Fruit fly (Drosophila melanogaster) whole organism, embryonic: ENCODE results near the gene Pex7.

Experiments
- Atf-2 ChIP-seq: fragments of 200-800 bp; sonication (Bioruptor generic); optimal IDR thresholded peaks from 2 replicates; lab custom pipeline; 2016; ENCODE audit warnings: missing biosample characterization, missing genetic modification characterization
- Atf6 ChIP-seq: fragments of 200-800 bp; sonication (Bioruptor generic); IDR thresholded peaks from 2 replicates; pipeline ENCODE4 v1.3.6; 2022; ENCODE audit warnings: missing biosample characterization, missing genetic modification characterization
- BtbVII ChIP-seq: fragments of 200-800 bp; sonication (Bioruptor generic); optimal IDR thresholded peaks from 3 replicates; lab custom pipeline; 2017; ENCODE audit warnings: missing biosample characterization, mild to moderate bottlenecking, missing genetic modification characterization
- CG10147 ChIP-seq: fragments of 200-800 bp; sonication (Bioruptor generic); optimal IDR thresholded peaks from 2 replicates; lab custom pipeline; 2019; ENCODE audit warnings: missing biosample characterization, mild to moderate bottlenecking, missing genetic modification characterization, moderate library complexity
- CG11504 ChIP-seq: fragments of 200-800 bp; sonication (Bioruptor generic); optimal IDR thresholded peaks from 3 replicates; lab custom pipeline; 2019; ENCODE audit warnings: missing biosample characterization, mild to moderate bottlenecking, missing genetic modification characterization, moderate library complexity
- CG12744 ChIP-seq: fragments of 200-800 bp; sonication (Bioruptor generic); optimal IDR thresholded peaks from 2 replicates; lab custom pipeline; 2016; ENCODE audit warnings: missing biosample characterization, missing genetic modification characterization
- CG13123 ChIP-seq: fragments of 200-800 bp; sonication (Bioruptor generic); optimal IDR thresholded peaks from 2 replicates; lab custom pipeline; 2016; ENCODE audit warnings: missing biosample characterization, missing genetic modification characterization
- CG13287 ChIP-seq: fragments of 200-800 bp; sonication (Bioruptor generic); IDR thresholded peaks from 2 replicates; pipeline ENCODE4 v1.3.6; 2022; ENCODE audit warnings: missing biosample characterization, missing genetic modification characterization; ENCODE audit not compliant: partially characterized antibody
- CG13894 ChIP-seq: fragments of 200-800 bp; sonication (Bioruptor generic); optimal IDR thresholded peaks from 3 replicates; lab custom pipeline; 2018; ENCODE audit warnings: missing biosample characterization, mild to moderate bottlenecking, missing genetic modification characterization, moderate library complexity
- CG17829 ChIP-seq: fragments of 200-800 bp; optimal IDR thresholded peaks from 2 replicates; lab custom pipeline; 2019; ENCODE audit warnings: missing biosample characterization, mild to moderate bottlenecking, missing genetic modification characterization, moderate library complexity
- CG17912 ChIP-seq: fragments of 200-800 bp; sonication (Bioruptor generic); optimal IDR thresholded peaks from 2 replicates; lab custom pipeline; 2018; ENCODE audit warnings: missing biosample characterization, mild to moderate bottlenecking, missing genetic modification characterization
- CG18011 ChIP-seq: fragments of 200-800 bp; sonication (Bioruptor generic); optimal IDR thresholded peaks from 2 replicates; lab custom pipeline; 2017; ENCODE audit warnings: missing biosample characterization, missing genetic modification characterization, mild to moderate bottlenecking, moderate library complexity, missing genotype
- CG1832 ChIP-seq: fragments of 200-800 bp; sonication (Bioruptor generic); optimal IDR thresholded peaks from 2 replicates; lab custom pipeline; 2017; ENCODE audit warnings: missing biosample characterization, mild to moderate bottlenecking, missing genetic modification characterization, inconsistent platforms
- CG31441 ChIP-seq: fragments of 200-800 bp; sonication (Bioruptor generic); IDR thresholded peaks from 2 replicates; pipeline ENCODE4 v1.3.6; 2022; ENCODE audit warnings: missing biosample characterization, missing genetic modification characterization
- CG32772 ChIP-seq: fragments of 200-800 bp; sonication (Bioruptor generic); IDR thresholded peaks from 2 replicates; pipeline ENCODE4 v1.3.6; 2022; ENCODE audit warnings: missing biosample characterization, missing genetic modification characterization
- CG9215 ChIP-seq: fragments of 200-800 bp; sonication (Bioruptor generic); IDR thresholded peaks from 2 replicates; pipeline ENCODE4 v1.3.6; 2022; ENCODE audit warnings: missing biosample characterization, missing genetic modification characterization
- CTCF ChIP-seq: fragments of 200-800 bp; sonication (Bioruptor generic); optimal IDR thresholded peaks from 2 replicates; lab custom pipeline; 2017; ENCODE audit warnings: missing biosample characterization, mild to moderate bottlenecking, missing genetic modification characterization, moderate library complexity
- Dip2 ChIP-seq: fragments of 200-800 bp; sonication (Bioruptor generic); IDR thresholded peaks from 2 replicates; pipeline ENCODE4 v1.3.6; 2022; ENCODE audit warnings: missing biosample characterization, missing genetic modification characterization
- Gsc ChIP-seq: fragments of 200-800 bp; sonication (Bioruptor generic); IDR thresholded peaks from 2 replicates; pipeline ENCODE4 v1.3.6; 2022; ENCODE audit warnings: missing biosample characterization, missing genetic modification characterization
- Hr3 ChIP-seq: fragments of 200-800 bp; sonication (Bioruptor generic); optimal IDR thresholded peaks from 3 replicates; lab custom pipeline; 2016; ENCODE audit warnings: missing biosample characterization, missing genetic modification characterization
- MTF-1 ChIP-seq: fragments of 200-800 bp; sonication (Bioruptor generic); optimal IDR thresholded peaks from 2 replicates; lab custom pipeline; 2018; ENCODE audit warnings: missing biosample characterization, mild to moderate bottlenecking, missing genetic modification characterization, borderline replicate concordance
- Meics ChIP-seq: fragments of 200-800 bp; sonication (Bioruptor generic); optimal IDR thresholded peaks from 2 replicates; lab custom pipeline; 2017; ENCODE audit warnings: missing biosample characterization, mild to moderate bottlenecking, missing genetic modification characterization
- NFAT ChIP-seq: fragments of 200-800 bp; sonication (Bioruptor generic); IDR thresholded peaks from 2 replicates; pipeline ENCODE4 v1.3.6; 2022; ENCODE audit warnings: missing biosample characterization, missing genetic modification characterization
- Optix ChIP-seq: fragments of 200-800 bp; sonication (Bioruptor generic); IDR thresholded peaks from 3 replicates; pipeline ENCODE4 v1.3.6; 2022; ENCODE audit warnings: missing biosample characterization, missing genetic modification characterization
- Side ChIP-seq: fragments of 200-800 bp; sonication (Bioruptor generic); optimal IDR thresholded peaks from 2 replicates; lab custom pipeline; 2016; ENCODE audit warnings: missing biosample characterization, missing genetic modification characterization
- Stat92E ChIP-seq, 3 experiments: fragments of >200 bp in 2 of 3; fragments of 200-800 bp in 1 of 3; sonication (Bioruptor generic) in 1 of 3; optimal IDR thresholded peaks; 2 replicates each; lab custom pipeline; 2017 to 2019; ENCODE audit warnings: missing biosample characterization in 3 of 3, missing genetic modification characterization in 3 of 3, mild to moderate bottlenecking in 1 of 3, moderate library complexity in 1 of 3
- Trl ChIP-seq, 3 experiments: fragments of >200 bp in 2 of 3; fragments of 200-800 bp in 1 of 3; sonication (Bioruptor generic) in 1 of 3; optimal IDR thresholded peaks; 2 replicates in 1 of 3; 3 replicates in 2 of 3; lab custom pipeline; 2016 to 2017; ENCODE audit warnings: missing biosample characterization in 1 of 3, missing genetic modification characterization in 1 of 3
- Vsx1 ChIP-seq: fragments of 200-800 bp; sonication (Bioruptor generic); optimal IDR thresholded peaks from 2 replicates; lab custom pipeline; 2017; ENCODE audit warnings: missing biosample characterization, mild to moderate bottlenecking, missing genetic modification characterization, missing genetic modification reagents
- ara ChIP-seq: fragments of 200-800 bp; sonication (Bioruptor generic); IDR thresholded peaks from 2 replicates; pipeline ENCODE4 v1.3.6; 2022; ENCODE audit warnings: missing biosample characterization, missing genetic modification characterization
- bbx ChIP-seq: fragments of 200-800 bp; sonication (Bioruptor generic); IDR thresholded peaks from 2 replicates; pipeline ENCODE4 v1.3.6; 2022; ENCODE audit warnings: missing biosample characterization, missing genetic modification characterization; ENCODE audit not compliant: partially characterized antibody
- bowl ChIP-seq: fragments of 200-800 bp; sonication (Bioruptor generic); IDR thresholded peaks from 2 replicates; pipeline ENCODE4 v1.3.6; 2022; ENCODE audit warnings: missing biosample characterization, missing genetic modification characterization
- cad ChIP-seq: fragments of >200 bp; optimal IDR thresholded peaks from 2 replicates; lab custom pipeline; 2017; ENCODE audit warnings: missing biosample characterization, missing genetic modification characterization
- chm ChIP-seq: fragments of 200-800 bp; sonication (Bioruptor generic); IDR thresholded peaks from 2 replicates; pipeline ENCODE4 v1.3.6; 2022; ENCODE audit warnings: missing biosample characterization, missing genetic modification characterization
- crol ChIP-seq: fragments of 200-800 bp; sonication (Bioruptor generic); IDR thresholded peaks from 2 replicates; pipeline ENCODE4 v1.3.6; 2022; ENCODE audit warnings: missing biosample characterization, missing genetic modification characterization
- ems ChIP-seq: fragments of 200-800 bp; sonication (Bioruptor generic); optimal IDR thresholded peaks from 3 replicates; lab custom pipeline; 2016; ENCODE audit warnings: missing biosample characterization, missing genetic modification characterization
- gce ChIP-seq: fragments of 200-800 bp; sonication (Bioruptor generic); IDR thresholded peaks from 3 replicates; pipeline ENCODE4 v1.3.6; 2022; ENCODE audit warnings: missing biosample characterization, missing genetic modification characterization
- gcm ChIP-seq: fragments of 200-800 bp; sonication (Bioruptor generic); optimal IDR thresholded peaks from 2 replicates; lab custom pipeline; 2019; ENCODE audit warnings: missing biosample characterization, mild to moderate bottlenecking, missing genetic modification characterization, moderate library complexity
- kay ChIP-seq: fragments of 200-800 bp; sonication (Bioruptor generic); optimal IDR thresholded peaks from 2 replicates; lab custom pipeline; 2016; ENCODE audit warnings: missing biosample characterization, missing genetic modification characterization
- oc ChIP-seq: fragments of 200-800 bp; sonication (Bioruptor generic); optimal IDR thresholded peaks from 2 replicates; lab custom pipeline; 2018; ENCODE audit warnings: missing biosample characterization, mild to moderate bottlenecking, missing genetic modification characterization, moderate library complexity
- odd ChIP-seq: fragments of 200-800 bp; sonication (Bioruptor generic); optimal IDR thresholded peaks from 2 replicates; lab custom pipeline; 2017; ENCODE audit warnings: missing biosample characterization, mild to moderate bottlenecking, missing genetic modification characterization
- pan ChIP-seq, 4 experiments: fragments of >200 bp in 3 of 4; fragments of 200-800 bp in 1 of 4; sonication (Bioruptor generic) in 1 of 4; optimal IDR thresholded peaks in 3 of 4; IDR thresholded peaks in 1 of 4; 2 replicates each; pipeline versions ENCODE4 v1.3.6 to Lab custom; 2017 to 2022; ENCODE audit warnings: missing biosample characterization in 2 of 4, missing genetic modification characterization in 2 of 4, mixed read lengths in 1 of 4
- pho ChIP-seq: fragments of 200-800 bp; sonication (Bioruptor generic); optimal IDR thresholded peaks from 2 replicates; lab custom pipeline; 2016; ENCODE audit warnings: missing biosample characterization, missing genetic modification characterization
- salm ChIP-seq: fragments of 200-800 bp; sonication (Bioruptor generic); optimal IDR thresholded peaks from 2 replicates; lab custom pipeline; 2018; ENCODE audit warnings: missing biosample characterization, mild to moderate bottlenecking, missing genetic modification characterization
- shn ChIP-seq: fragments of 200-800 bp; sonication (Bioruptor generic); optimal IDR thresholded peaks from 3 replicates; lab custom pipeline; 2016; ENCODE audit warnings: missing biosample characterization, missing genetic modification characterization
- ssp ChIP-seq: fragments of 200-800 bp; sonication (Bioruptor generic); IDR thresholded peaks from 2 replicates; pipeline ENCODE4 v1.3.6; 2022; ENCODE audit warnings: missing biosample characterization, missing genetic modification characterization
- stc ChIP-seq: fragments of 200-800 bp; sonication (Bioruptor generic); IDR thresholded peaks from 2 replicates; pipeline ENCODE4 v1.3.6; 2022; ENCODE audit warnings: missing biosample characterization, missing genetic modification characterization
- tap ChIP-seq: fragments of 200-800 bp; optimal IDR thresholded peaks from 3 replicates; lab custom pipeline; 2019; ENCODE audit warnings: missing biosample characterization, mild to moderate bottlenecking, missing genetic modification characterization, moderate library complexity
- unpg ChIP-seq: fragments of 200-800 bp; sonication (Bioruptor generic); optimal IDR thresholded peaks from 3 replicates; lab custom pipeline; 2018; ENCODE audit warnings: missing biosample characterization, mild to moderate bottlenecking, missing genetic modification characterization, moderate library complexity
- usp ChIP-seq: fragments of >200 bp; optimal IDR thresholded peaks from 2 replicates; lab custom pipeline; 2017; ENCODE audit warnings: missing biosample characterization, missing genetic modification characterization
- vfl ChIP-seq: fragments of 200-800 bp; sonication (Bioruptor generic); optimal IDR thresholded peaks from 2 replicates; lab custom pipeline; 2016; ENCODE audit warnings: missing biosample characterization, missing genetic modification characterization
- wdn ChIP-seq: fragments of 200-800 bp; sonication (Bioruptor generic); IDR thresholded peaks from 2 replicates; pipeline ENCODE4 v1.3.6; 2022; ENCODE audit warnings: missing biosample characterization, missing genetic modification characterization

Pex7 gene

DNA sequence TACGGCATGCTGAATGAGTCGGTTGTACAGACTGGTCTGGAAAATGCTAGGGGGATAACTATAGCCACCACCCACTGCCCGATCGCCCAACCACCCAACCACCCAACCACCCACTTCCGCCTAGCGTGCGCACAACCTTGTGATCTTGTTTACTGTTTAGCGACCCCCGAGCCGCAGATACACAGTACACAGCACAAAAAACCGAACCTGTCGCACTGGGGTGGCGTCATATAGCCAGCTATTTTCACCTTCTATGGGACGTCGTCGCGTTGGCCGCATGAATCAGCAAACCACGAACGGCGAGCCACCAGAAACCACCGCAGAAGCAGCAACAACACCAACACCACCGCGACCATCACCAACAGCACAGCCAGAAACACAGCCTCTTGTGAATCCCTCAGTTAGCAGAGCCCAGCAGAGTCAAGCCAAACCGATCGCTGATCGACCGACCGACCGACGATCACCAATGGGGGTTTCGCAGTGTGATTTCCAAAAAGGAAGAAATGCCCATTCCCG is 28.1 kb downstream of the Pex7 start (continued):
- TF ChIP-seq Atf6 (GFP tag; lab: Robert Waterston, UW) = peak; percentile 16; the same call in 1 of the 2 replicates
- TF ChIP-seq CG11504 (tag; lab: Kevin White, UChicago) = no peak
- no peak for TF ChIP-seq CTCF (GFP tag; lab: Kevin White, UChicago)
- TF ChIP-seq cad (GFP tag; lab: Kevin White, UChicago) = no peak
- TF ChIP-seq gce (GFP tag; lab: Robert Waterston, UW) = no peak
- 0 out of 2 replicates have a peak, but pooled peaks have one; percentile 9 for TF ChIP-seq ssp (GFP tag; lab: Robert Waterston, UW)
- TF ChIP-seq shn (GFP tag; lab: Kevin White, UChicago) = peak; percentile 12
- no peak for TF ChIP-seq Optix
- no peak for TF ChIP-seq CG13894 (tag; lab: Kevin White, UChicago)
- no peak for TF ChIP-seq kay
- no peak for TF ChIP-seq CG13123
- no peak for TF ChIP-seq CG32772 (GFP tag; lab: Robert Waterston, UW)
- TF ChIP-seq CG9215 (GFP tag; lab: Robert Waterston, UW) = 0 out of 2 replicates have a peak, but pooled peaks have one; percentile 29
- TF ChIP-seq ara (GFP tag; lab: Robert Waterston, UW) = no peak
- TF ChIP-seq pan (optimal IDR thresholded peaks at IDR 0.05; lab: Kevin White, UChicago) = no peak
- no peak for TF ChIP-seq pan (GFP tag; optimal IDR thresholded peaks at IDR 0.05 in 1 of 2, IDR thresholded peaks at IDR 0.05 in 1 of 2)
- TF ChIP-seq oc (tag; lab: Kevin White, UChicago) = no peak
- TF ChIP-seq Dip2 = no peak
- TF ChIP-seq CG12744 (GFP tag; lab: Kevin White, UChicago) = no peak
- no peak for TF ChIP-seq pho
- no peak for TF ChIP-seq gcm (GFP tag; lab: Kevin White, UChicago)
- peak; percentile 25 for TF ChIP-seq CG10147
- TF ChIP-seq wdn = no peak
- no peak for TF ChIP-seq CG13287 (GFP tag; lab: Robert Waterston, UW)
- no peak for TF ChIP-seq stc (GFP tag; lab: Robert Waterston, UW)
- TF ChIP-seq CG31441 (GFP tag; lab: Robert Waterston, UW) = no peak
- TF ChIP-seq Gsc (GFP tag; lab: Robert Waterston, UW) = no peak
- TF ChIP-seq Hr3 = no peak
- TF ChIP-seq crol (GFP tag; lab: Robert Waterston, UW) = no peak
- no peak for TF ChIP-seq Atf-2
- TF ChIP-seq CG17829 (tag; lab: Kevin White, UChicago) = no peak
- no peak for TF ChIP-seq bbx (GFP tag; lab: Robert Waterston, UW)
- no peak for TF ChIP-seq BtbVII
- TF ChIP-seq ems (GFP tag; lab: Kevin White, UChicago) = no peak
- no peak for TF ChIP-seq bowl (GFP tag; lab: Robert Waterston, UW)
- TF ChIP-seq CG17912 (GFP tag; lab: Kevin White, UChicago) = no peak
- TF ChIP-seq CG1832 (GFP tag; lab: Kevin White, UChicago) = peak; percentile 7
- TF ChIP-seq Trl (optimal IDR thresholded peaks at IDR 0.05; lab: Kevin White, UChicago) = no peak
- TF ChIP-seq Trl (GFP tag; optimal IDR thresholded peaks at IDR 0.05; lab: Kevin White, UChicago) = no peak
- TF ChIP-seq odd (GFP tag; lab: Kevin White, UChicago) = no peak
- no peak for TF ChIP-seq tap (tag; lab: Kevin White, UChicago)
- no peak for TF ChIP-seq unpg (GFP tag; lab: Kevin White, UChicago)
- TF ChIP-seq chm = no peak
- TF ChIP-seq salm = no peak
- TF ChIP-seq CG18011 (GFP tag; lab: Kevin White, UChicago) = no peak
- no peak for TF ChIP-seq usp (GFP tag; lab: Kevin White, UChicago)
- no peak; the same call in 1 of the 2 replicates for TF ChIP-seq NFAT
- TF ChIP-seq Meics = no peak
- TF ChIP-seq Vsx1 (GFP tag; lab: Kevin White, UChicago) = no peak
- TF ChIP-seq MTF-1 (GFP tag; lab: Kevin White, UChicago) = no peak
- no peak for TF ChIP-seq vfl (GFP tag; lab: Kevin White, UChicago)
- peak in 1 of 3 experiments; percentile 26 for TF ChIP-seq Stat92E (GFP tag; optimal IDR thresholded peaks at IDR 0.05; lab: Kevin White, UChicago)
- no peak for TF ChIP-seq Side (GFP tag; lab: Kevin White, UChicago)
